Worm (Caenorhabditis elegans) whole organism, L2 larva: ENCODE measurements around the gene madf-5.

Source experiments
- R02D3.7 ChIP-seq: fragments of 150-350 bp; optimal IDR thresholded peaks from 2 replicates; lab custom pipeline; 2014; ENCODE audit warnings: missing biosample characterization, missing genetic modification characterization
- ZK546.5 ChIP-seq: sonication (generic microtip); optimal IDR thresholded peaks from 2 replicates; lab custom pipeline; 2017; ENCODE audit warnings: missing biosample characterization, missing genetic modification characterization
- alr-1 ChIP-seq: fragments of 150-350 bp; optimal IDR thresholded peaks from 2 replicates; lab custom pipeline; 2014; ENCODE audit warnings: missing biosample characterization, missing genetic modification characterization
- aly-2 ChIP-seq: fragments of 150-350 bp; optimal IDR thresholded peaks from 2 replicates; lab custom pipeline; 2014; ENCODE audit warnings: missing biosample characterization, missing genetic modification characterization
- ama-1 ChIP-seq: fragments of 150-350 bp; optimal IDR thresholded peaks from 2 replicates; lab custom pipeline; 2018; ENCODE audit warnings: inconsistent platforms
- blmp-1 ChIP-seq: sonication (generic microtip); optimal IDR thresholded peaks from 2 replicates; lab custom pipeline; 2017; ENCODE audit warnings: missing genetic modification characterization, mild to moderate bottlenecking, missing compliant biosample characterization, antibody characterized with exemption, moderate library complexity; ENCODE audit not compliant: insufficient read depth
- ceh-82 ChIP-seq: fragments of 150-350 bp; optimal IDR thresholded peaks from 2 replicates; lab custom pipeline; 2014; ENCODE audit warnings: missing biosample characterization, missing genetic modification characterization
- crh-2 ChIP-seq: sonication (generic microtip); optimal IDR thresholded peaks from 2 replicates; lab custom pipeline; 2017; ENCODE audit warnings: missing biosample characterization, missing genetic modification characterization
- dmd-4 ChIP-seq: sonication (generic microtip); optimal IDR thresholded peaks from 2 replicates; lab custom pipeline; 2017; ENCODE audit warnings: missing biosample characterization, missing genetic modification characterization
- egl-27 ChIP-seq: sonication (generic microtip); optimal IDR thresholded peaks from 3 replicates; lab custom pipeline; 2017; ENCODE audit warnings: missing biosample characterization, missing genetic modification reagents, missing genetic modification characterization
- elt-1 ChIP-seq: fragments of 150-350 bp; optimal IDR thresholded peaks from 2 replicates; lab custom pipeline; 2014; ENCODE audit warnings: missing biosample characterization, missing genetic modification characterization
- elt-3 ChIP-seq: sonication (generic microtip); optimal IDR thresholded peaks from 2 replicates; lab custom pipeline; 2017; ENCODE audit warnings: missing biosample characterization, missing genetic modification characterization
- fos-1 ChIP-seq: fragments of 150-350 bp; optimal IDR thresholded peaks from 2 replicates; lab custom pipeline; 2014; ENCODE audit warnings: missing biosample characterization, missing genetic modification characterization
- gmeb-1 ChIP-seq: fragments of 150-350 bp; optimal IDR thresholded peaks from 2 replicates; lab custom pipeline; 2014; ENCODE audit warnings: missing biosample characterization, missing genetic modification characterization
- lin-11 ChIP-seq: fragments of 150-350 bp; sonication (generic microtip); optimal IDR thresholded peaks from 2 replicates; lab custom pipeline; 2014; ENCODE audit warnings: missing biosample characterization, missing genetic modification characterization, inconsistent platforms, mixed read lengths
- lin-13 ChIP-seq: fragments of 150-350 bp; optimal IDR thresholded peaks from 2 replicates; lab custom pipeline; 2014; ENCODE audit warnings: missing biosample characterization, missing genetic modification reagents, missing genetic modification characterization
- lin-39 ChIP-seq: fragments of 150-350 bp; optimal IDR thresholded peaks from 2 replicates; lab custom pipeline; 2014; ENCODE audit warnings: missing biosample characterization, missing genetic modification reagents, missing genetic modification characterization
- mab-5 ChIP-seq: fragments of 150-350 bp; optimal IDR thresholded peaks from 2 replicates; lab custom pipeline; 2014; ENCODE audit warnings: missing biosample characterization, missing genetic modification characterization
- mbf-1 ChIP-seq: sonication (generic microtip); optimal IDR thresholded peaks from 2 replicates; lab custom pipeline; 2017; ENCODE audit warnings: missing biosample characterization, missing genetic modification characterization
- mdl-1 ChIP-seq, 2 experiments: fragments of 150-350 bp in 1 of 2; sonication (generic microtip) in 1 of 2; optimal IDR thresholded peaks; 2 replicates each; lab custom pipeline; 2017; ENCODE audit warnings: missing biosample characterization in 2 of 2, missing genetic modification characterization in 2 of 2
- nhr-10 ChIP-seq: sonication (generic microtip); optimal IDR thresholded peaks from 2 replicates; lab custom pipeline; 2017; ENCODE audit warnings: missing biosample characterization, missing genetic modification characterization
- nhr-11 ChIP-seq: fragments of 150-350 bp; optimal IDR thresholded peaks from 2 replicates; lab custom pipeline; 2014; ENCODE audit warnings: missing biosample characterization, missing genetic modification characterization
- nhr-129 ChIP-seq: fragments of 150-350 bp; optimal IDR thresholded peaks from 2 replicates; lab custom pipeline; 2014; ENCODE audit warnings: missing biosample characterization, missing genetic modification characterization
- nhr-21 ChIP-seq: fragments of 150-350 bp; optimal IDR thresholded peaks from 2 replicates; lab custom pipeline; 2014; ENCODE audit warnings: missing biosample characterization, missing genetic modification characterization
- nhr-23 ChIP-seq: fragments of 150-350 bp; optimal IDR thresholded peaks from 2 replicates; lab custom pipeline; 2014; ENCODE audit warnings: missing biosample characterization, missing genetic modification reagents, missing genetic modification characterization
- nhr-237 ChIP-seq: fragments of 150-350 bp; optimal IDR thresholded peaks from 2 replicates; lab custom pipeline; 2014; ENCODE audit warnings: missing biosample characterization, missing genetic modification characterization
- sem-4 ChIP-seq: fragments of 150-350 bp; optimal IDR thresholded peaks from 2 replicates; lab custom pipeline; 2014; ENCODE audit warnings: missing biosample characterization, missing genetic modification reagents, missing genetic modification characterization
- skn-1 ChIP-seq: sonication (generic microtip); optimal IDR thresholded peaks from 2 replicates; lab custom pipeline; 2017; ENCODE audit warnings: missing biosample characterization, missing genetic modification characterization
- sma-3 ChIP-seq: sonication (generic microtip); optimal IDR thresholded peaks from 2 replicates; lab custom pipeline; 2016; ENCODE audit warnings: missing genetic modification reagents, missing genetic modification characterization, missing compliant biosample characterization
- sma-9 ChIP-seq, 2 experiments: fragments of 150-350 bp in 1 of 2; sonication (generic microtip) in 1 of 2; optimal IDR thresholded peaks; 2 replicates each; lab custom pipeline; 2014 to 2016; ENCODE audit warnings: missing genetic modification characterization in 2 of 2, mild to moderate bottlenecking in 1 of 2, missing biosample characterization in 1 of 2, missing compliant biosample characterization in 1 of 2, missing genetic modification reagents in 1 of 2, moderate library complexity in 1 of 2
- unc-39 ChIP-seq: fragments of 150-350 bp; optimal IDR thresholded peaks from 2 replicates; lab custom pipeline; 2014; ENCODE audit warnings: missing biosample characterization, missing genetic modification characterization
- unc-55 ChIP-seq: fragments of 150-350 bp; sonication (generic microtip); optimal IDR thresholded peaks from 3 replicates; lab custom pipeline; 2014; ENCODE audit warnings: missing biosample characterization, missing genetic modification reagents, missing genetic modification characterization
- unc-62 ChIP-seq: fragments of 150-350 bp; optimal IDR thresholded peaks from 2 replicates; lab custom pipeline; 2014; ENCODE audit warnings: missing biosample characterization, missing genetic modification reagents, missing genetic modification characterization
- zag-1 ChIP-seq: fragments of 150-350 bp; optimal IDR thresholded peaks from 2 replicates; lab custom pipeline; 2014; ENCODE audit warnings: missing biosample characterization, missing genetic modification characterization
- ztf-1 ChIP-seq: fragments of 200-800 bp; sonication (Bioruptor generic); conservative IDR thresholded peaks from 2 replicates; pipeline ENCODE4 v1.3.6; 2022; ENCODE audit warnings: missing genetic modification characterization, missing compliant biosample characterization
- ztf-11 ChIP-seq: sonication (generic microtip); optimal IDR thresholded peaks from 2 replicates; lab custom pipeline; 2017; ENCODE audit warnings: missing biosample characterization, missing genetic modification characterization
- ztf-4 ChIP-seq: fragments of 150-350 bp; optimal IDR thresholded peaks from 2 replicates; lab custom pipeline; 2014; ENCODE audit warnings: missing biosample characterization, missing genetic modification characterization

The madf-5 gene

ce11 chrII:14587407-14587806, 14.0 kb downstream of the madf-5 start, which contains the start of gene C01G12.5:
TSS of gene C01G12.5 (minus strand) at chrII:14587507.
- no peak for TF ChIP-seq sem-4 (tag; lab: Kevin White, UChicago)
- TF ChIP-seq unc-39, result no peak
- no peak for TF ChIP-seq zag-1 (tag; lab: Kevin White, UChicago)
- no peak for TF ChIP-seq nhr-21 (tag; lab: Kevin White, UChicago)
- no peak for TF ChIP-seq unc-55
- no peak for TF ChIP-seq lin-13
- TF ChIP-seq lin-39, result no peak
- no peak for TF ChIP-seq nhr-23
- TF ChIP-seq, all 48 proteins: peak for 0

ce11 chrII:14588162-14588561, 14.7 kb downstream of the madf-5 start, which contains the start of gene nspb-10:
TSS of gene nspb-10 (minus strand) at chrII:14588262.
- no peak for TF ChIP-seq nhr-21 (tag; lab: Kevin White, UChicago)
- no peak for TF ChIP-seq unc-62 (GFP tag; lab: Kevin White, UChicago)
- no peak for TF ChIP-seq elt-3 (tag; lab: Kevin White, UChicago)
- TF ChIP-seq ztf-4 (tag; lab: Kevin White, UChicago), result no peak
- no peak for TF ChIP-seq mbf-1
- TF ChIP-seq ceh-82 (tag; lab: Kevin White, UChicago), result no peak
- no peak for TF ChIP-seq nhr-237 (tag; lab: Kevin White, UChicago)
- no peak for TF ChIP-seq skn-1 (tag; lab: Kevin White, UChicago)
- no peak for TF ChIP-seq nhr-11
- TF ChIP-seq lin-11 (tag; lab: Kevin White, UChicago), result no peak
- TF ChIP-seq nhr-23, result no peak
- TF ChIP-seq crh-2, result no peak
- TF ChIP-seq alr-1 (tag; lab: Kevin White, UChicago), result no peak
- TF ChIP-seq sma-3, result no peak
- TF ChIP-seq aly-2, result no peak
- TF ChIP-seq lin-39, result no peak
- no peak for TF ChIP-seq elt-1
- TF ChIP-seq ZK546.5 (tag; lab: Kevin White, UChicago), result no peak
- TF ChIP-seq ztf-1 (GFP tag; lab: Robert Waterston, UW), result no peak
- TF ChIP-seq nhr-10, result no peak

ce11 chrII:14591699-14592098, 18.3 kb downstream of the madf-5 start, which contains the start of gene C01G12.7:
TSS of gene C01G12.7 (minus strand) at chrII:14591893.
- TF ChIP-seq nhr-129 (tag; lab: Kevin White, UChicago) (no peak), unc-55 (no peak), crh-2 (no peak), nhr-21 (tag; lab: Kevin White, UChicago) (no peak), lin-11 (tag; lab: Kevin White, UChicago) (peak; percentile 26), egl-27 (tag; lab: Kevin White, UChicago) (no peak), ama-1 (lab: Kevin White, UChicago) (no peak), sma-9 (GFP tag; optimal IDR thresholded peaks at IDR 0.05; lab: Kevin White, UChicago) (no peak), sma-9 (tag; optimal IDR thresholded peaks at IDR 0.05; lab: Kevin White, UChicago) (no peak)
- TF ChIP-seq, all 48 proteins: peak for 1

- TF ChIP-seq gmeb-1 (no peak), crh-2 (no peak), dmd-4 (tag; lab: Kevin White, UChicago) (no peak), R02D3.7 (no peak), nhr-129 (tag; lab: Kevin White, UChicago) (no peak), mab-5 (no peak), mdl-1 (tag; optimal IDR thresholded peaks at IDR 0.05; lab: Kevin White, UChicago) (no peak)
Observed at ce11 chrII:14592629-14593028, 19.2 kb downstream of the madf-5 start.

ce11 chrII:14593281-14593680, 19.9 kb downstream of the madf-5 start, which contains the start of gene catp-4:
TSS of gene catp-4 (plus strand) at chrII:14593581.
- TF ChIP-seq mbf-1 (no peak), nhr-129 (tag; lab: Kevin White, UChicago) (no peak), blmp-1 (no peak), fos-1 (no peak), lin-11 (tag; lab: Kevin White, UChicago) (no peak), ztf-11 (tag; lab: Kevin White, UChicago) (no peak), lin-13 (no peak), unc-62 (GFP tag; lab: Kevin White, UChicago) (no peak), egl-27 (tag; lab: Kevin White, UChicago) (no peak), lin-39 (no peak), nhr-21 (tag; lab: Kevin White, UChicago) (no peak), skn-1 (tag; lab: Kevin White, UChicago) (no peak)
